Fruit fly (Drosophila melanogaster): Measurements from ENCODE around the gene CG5421.

Gene CG5421

dm6 chr2L:12487311-12487710 lies 39.4 kb upstream of the CG5421 start (continued):
- no peak for TF ChIP-seq repo (GFP tag; optimal IDR thresholded peaks at IDR 0.05)
- TF ChIP-seq CG7357 (GFP tag; IDR thresholded peaks at IDR 0.05), result no peak
- peak; percentile 45 for TF ChIP-seq Lhr (GFP tag; optimal IDR thresholded peaks at IDR 0.05)
- peak; percentile 67 for TF ChIP-seq CG1233 (GFP tag; optimal IDR thresholded peaks at IDR 0.05)
- TF ChIP-seq CG34224 (GFP tag; IDR thresholded peaks at IDR 0.05; ENCODE audit: partially characterized antibody), result no peak
- TF ChIP-seq Gug (GFP tag; IDR thresholded peaks at IDR 0.05), result no peak
- peak; percentile 58 for TF ChIP-seq CG2678 (tag; optimal IDR thresholded peaks at IDR 0.05)
- peak; percentile 65 for TF ChIP-seq kni (GFP tag; optimal IDR thresholded peaks at IDR 0.05)
- TF ChIP-seq CG17912 (GFP tag; optimal IDR thresholded peaks at IDR 0.05), result peak; percentile 70
- TF ChIP-seq Hr3 (GFP tag; optimal IDR thresholded peaks at IDR 0.05), result no peak
- no peak for TF ChIP-seq sc (optimal IDR thresholded peaks at IDR 0.05)
- peak; percentile 5 for TF ChIP-seq sc (GFP tag; optimal IDR thresholded peaks at IDR 0.05)
- TF ChIP-seq CG3847 (GFP tag; IDR thresholded peaks at IDR 0.05), result no peak
- TF ChIP-seq CG7987 (GFP tag; optimal IDR thresholded peaks at IDR 0.05), result no peak
- TF ChIP-seq CG17186 (GFP tag; optimal IDR thresholded peaks at IDR 0.05), result no peak
- TF ChIP-seq CG33213 (GFP tag; optimal IDR thresholded peaks at IDR 0.05), result no peak
- peak; percentile 37 for TF ChIP-seq Sox102F (GFP tag; optimal IDR thresholded peaks at IDR 0.05)
- no peak for TF ChIP-seq fru (optimal IDR thresholded peaks at IDR 0.05)
- no peak for TF ChIP-seq Ravus (GFP tag; IDR thresholded peaks at IDR 0.05)
- peak; percentile 71 for TF ChIP-seq ATbp (GFP tag; optimal IDR thresholded peaks at IDR 0.05)
- peak; percentile 43 for TF ChIP-seq run (tag; optimal IDR thresholded peaks at IDR 0.05)
- TF ChIP-seq CG7839 (tag; optimal IDR thresholded peaks at IDR 0.05), result no peak
- TF ChIP-seq CHES-1-like (GFP tag; optimal IDR thresholded peaks at IDR 0.05), result no peak
- TF ChIP-seq org-1 (GFP tag; optimal IDR thresholded peaks at IDR 0.05), result peak; percentile 49
- no peak for TF ChIP-seq insv (GFP tag; optimal IDR thresholded peaks at IDR 0.05)
- peak; percentile 56 for TF ChIP-seq odd (GFP tag; optimal IDR thresholded peaks at IDR 0.05)
- TF ChIP-seq CG10979 (tag; optimal IDR thresholded peaks at IDR 0.05), result peak; percentile 26
- peak; percentile 40 for TF ChIP-seq BtbVII (GFP tag; optimal IDR thresholded peaks at IDR 0.05)
- peak; percentile 24 for TF ChIP-seq CG7556 (GFP tag; optimal IDR thresholded peaks at IDR 0.05)
- TF ChIP-seq CG16815 (GFP tag; optimal IDR thresholded peaks at IDR 0.05), result no peak
- TF ChIP-seq Sin3A (optimal IDR thresholded peaks at IDR 0.05), result no peak
- peak; percentile 26 for TF ChIP-seq CG18619 (GFP tag; optimal IDR thresholded peaks at IDR 0.05)
- no peak for TF ChIP-seq Ets65A (GFP tag)
- peak in 1 of 2 experiments; percentile 38 for TF ChIP-seq Eip74EF (GFP tag; optimal IDR thresholded peaks at IDR 0.05)
- TF ChIP-seq pfk (GFP tag; optimal IDR thresholded peaks at IDR 0.05), result peak; percentile 6
- TF ChIP-seq sug (tag; optimal IDR thresholded peaks at IDR 0.05), result no peak
- peak; percentile 78 for TF ChIP-seq CG15696 (tag; optimal IDR thresholded peaks at IDR 0.05)
- no peak for TF ChIP-seq CG10543 (GFP tag; optimal IDR thresholded peaks at IDR 0.05)
- no peak for TF ChIP-seq CG32532 (GFP tag; IDR thresholded peaks at IDR 0.05)
- TF ChIP-seq sna (GFP tag; IDR thresholded peaks at IDR 0.05; ENCODE audit: partially characterized antibody), result no peak
- TF ChIP-seq CG15011 (GFP tag; optimal IDR thresholded peaks at IDR 0.05), result peak; percentile 38
- peak in 1 of 3 experiments; percentile 54 for TF ChIP-seq lola (GFP tag; optimal IDR thresholded peaks at IDR 0.05)
- TF ChIP-seq CG13424 (tag; optimal IDR thresholded peaks at IDR 0.05), result peak; percentile 45
- peak; percentile 74 for TF ChIP-seq CG17568 (GFP tag; optimal IDR thresholded peaks at IDR 0.05)
- TF ChIP-seq sqz (GFP tag; optimal IDR thresholded peaks at IDR 0.05), result peak; percentile 25
- TF ChIP-seq CG31365 (tag; optimal IDR thresholded peaks at IDR 0.05), result peak; percentile 49
- peak; percentile 62 for TF ChIP-seq PHDP (tag; optimal IDR thresholded peaks at IDR 0.05)
- peak; percentile 10; the same call in 1 of the 2 replicates for TF ChIP-seq E2f2 (GFP tag; IDR thresholded peaks at IDR 0.05)
- TF ChIP-seq lab (GFP tag; optimal IDR thresholded peaks at IDR 0.05), result peak; percentile 6
- TF ChIP-seq CrebB (tag; optimal IDR thresholded peaks at IDR 0.05), result peak; percentile 66
- no peak for TF ChIP-seq klu (GFP tag; IDR thresholded peaks at IDR 0.05)

All from whole organism, embryonic.